Fruit fly (Drosophila melanogaster) whole organism, wandering third instar larva: ENCODE results near the gene CG32459.

Source experiments
- CG9705 ChIP-seq: fragments of 200-800 bp; sonication (Bioruptor generic); optimal IDR thresholded peaks from 2 replicates; lab custom pipeline; 2018; ENCODE audit warnings: missing biosample characterization, mild to moderate bottlenecking, missing genetic modification characterization
- Hnf4 ChIP-seq: fragments of 200-800 bp; sonication (Bioruptor generic); optimal IDR thresholded peaks from 2 replicates; lab custom pipeline; 2016; ENCODE audit warnings: missing biosample characterization, mild to moderate bottlenecking, missing genetic modification characterization
- N ChIP-seq: fragments of >200 bp; optimal IDR thresholded peaks from 2 replicates; lab custom pipeline; 2018; ENCODE audit warnings: missing biosample characterization, missing external identifiers, missing genetic modification characterization
- OdsH ChIP-seq: fragments of 200-800 bp; sonication (Bioruptor generic); optimal IDR thresholded peaks from 2 replicates; lab custom pipeline; 2016; ENCODE audit warnings: missing biosample characterization, mild to moderate bottlenecking, missing genetic modification characterization
- h ChIP-seq: fragments of 200-800 bp; sonication (Bioruptor generic); optimal IDR thresholded peaks from 3 replicates; lab custom pipeline; 2016; ENCODE audit warnings: missing biosample characterization, mild to moderate bottlenecking, missing genetic modification characterization
- jim ChIP-seq: fragments of 175-275, 200-325 bp; sonication (Bioruptor generic); optimal IDR thresholded peaks from 2 replicates; lab custom pipeline; 2016; ENCODE audit warnings: missing biosample characterization, mild to moderate bottlenecking, missing genetic modification characterization
- pan ChIP-seq: fragments of >200 bp; optimal IDR thresholded peaks from 2 replicates; lab custom pipeline; 2017
- psq ChIP-seq: fragments of 200-800 bp; sonication (Bioruptor generic); optimal IDR thresholded peaks from 3 replicates; lab custom pipeline; 2017; ENCODE audit warnings: missing biosample characterization, mild to moderate bottlenecking, missing genetic modification characterization, moderate library complexity

dm6 chr3L:22820190-22820589, 35.7 kb downstream of the CG32459 start:
- no peak for TF ChIP-seq N (GFP tag; lab: Kevin White, UChicago)
- no peak for TF ChIP-seq h (GFP tag; lab: Kevin White, UChicago)
- TF ChIP-seq pan (lab: Kevin White, UChicago) = no peak
- peak; percentile 49 for TF ChIP-seq jim
- no peak for TF ChIP-seq OdsH (GFP tag; lab: Kevin White, UChicago)
- TF ChIP-seq CG9705 (GFP tag; lab: Kevin White, UChicago) = no peak
- no peak for TF ChIP-seq psq
- TF ChIP-seq Hnf4 (GFP tag; lab: Kevin White, UChicago) = no peak
